Worm (Caenorhabditis elegans) whole organism, L4 larva: Measurements from ENCODE around the gene dpm-1.
A peak's percentile ranks its signal among the peaks of the same experiment; 100 is the strongest.

Experiments used
- aha-1 ChIP-seq: fragments of 150-350 bp; peaks from one replicate; lab custom pipeline; 2014; ENCODE audit warnings: missing biosample characterization, missing genetic modification characterization
- aly-2 ChIP-seq: sonication (generic microtip); optimal IDR thresholded peaks from 2 replicates; lab custom pipeline; 2018; ENCODE audit warnings: missing biosample characterization, missing genetic modification characterization
- arid-1 ChIP-seq: fragments of 200-800 bp; sonication (Bioruptor generic); conservative IDR thresholded peaks from 2 replicates; pipeline ENCODE4 v1.3.6; 2022; ENCODE audit warnings: missing genetic modification reagents, missing genetic modification characterization, missing compliant biosample characterization
- cey-2 ChIP-seq: sonication (generic microtip); optimal IDR thresholded peaks from 3 replicates; lab custom pipeline; 2017; ENCODE audit warnings: missing genetic modification characterization, mild to moderate bottlenecking, missing compliant biosample characterization, antibody characterized with exemption, borderline replicate concordance; ENCODE audit not compliant: insufficient read depth
- nhr-237 ChIP-seq: sonication (generic microtip); optimal IDR thresholded peaks from 2 replicates; lab custom pipeline; 2017; ENCODE audit warnings: missing biosample characterization, missing genetic modification characterization
- nhr-28 ChIP-seq: fragments of 150-350 bp; optimal IDR thresholded peaks from 2 replicates; lab custom pipeline; 2014; ENCODE audit warnings: missing biosample characterization, missing genetic modification characterization
- nhr-77 ChIP-seq: fragments of 150-350 bp; optimal IDR thresholded peaks from 2 replicates; lab custom pipeline; 2014; ENCODE audit warnings: missing biosample characterization, missing genetic modification characterization
- php-3 ChIP-seq: fragments of 200-800 bp; sonication (Bioruptor generic); IDR thresholded peaks from 2 replicates; pipeline ENCODE4 v1.3.6; 2022; ENCODE audit warnings: missing genetic modification reagents, missing genetic modification characterization, missing compliant biosample characterization
- set-16 ChIP-seq: fragments of 200-800 bp; sonication (Bioruptor generic); IDR thresholded peaks from 2 replicates; pipeline ENCODE4 v1.3.6; 2022; ENCODE audit warnings: missing genetic modification reagents, missing genetic modification characterization, missing compliant biosample characterization
- snpc-1.2 ChIP-seq: fragments of 200-800 bp; sonication (Bioruptor generic); IDR thresholded peaks from 2 replicates; pipeline ENCODE4 v1.3.6; 2022; ENCODE audit warnings: missing genetic modification reagents, missing genetic modification characterization, missing compliant biosample characterization
- zfp-2 ChIP-seq: sonication (generic microtip); optimal IDR thresholded peaks from 2 replicates; lab custom pipeline; 2016; ENCODE audit warnings: mild to moderate bottlenecking, missing genetic modification characterization, missing compliant biosample characterization

- TF ChIP-seq zfp-2 (tag; lab: Kevin White, UChicago) (no peak), php-3 (GFP tag; lab: Robert Waterston, UW) (no peak), nhr-237 (tag; lab: Kevin White, UChicago) (no peak), cey-2 (no peak), snpc-1.2 (GFP tag; lab: Robert Waterston, UW) (peak; percentile 24; the same call in 1 of the 2 replicates), set-16 (GFP tag; lab: Robert Waterston, UW) (no peak), nhr-77 (tag; lab: Kevin White, UChicago) (no peak), aha-1 (tag; lab: Kevin White, UChicago) (peak; percentile 13), nhr-28 (tag; lab: Kevin White, UChicago) (no peak), aly-2 (tag; lab: Kevin White, UChicago) (no peak), arid-1 (GFP tag; lab: Robert Waterston, UW) (no peak)
Observed at ce11 chrIV:419674-420073, 25.8 kb upstream of the dpm-1 start, which contains the start of gene eri-1.
